Worm (Caenorhabditis elegans): ENCODE results near the gene F32E10.5.

DNA sequence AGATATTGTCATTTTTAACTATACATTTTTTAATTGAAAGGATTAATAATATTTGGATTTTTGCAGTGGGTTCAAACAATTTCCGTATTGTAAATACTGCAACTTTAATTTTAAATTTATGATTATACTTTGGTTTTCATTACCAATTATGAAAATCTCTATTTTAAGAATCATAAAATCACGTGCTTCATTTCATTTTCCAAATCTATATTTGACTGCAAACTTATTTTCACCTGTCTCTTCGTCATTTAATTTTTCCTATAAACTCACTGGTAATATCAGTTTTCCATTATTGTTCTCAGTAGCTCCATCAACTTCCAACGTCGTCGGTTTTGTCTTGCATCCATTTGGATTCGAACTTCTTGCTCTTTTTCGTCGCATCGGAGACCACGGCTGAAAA, 45.8 kb downstream of the F32E10.5 start, which contains the start of gene R05G6.1:
- no peak for TF ChIP-seq eyg-1 (tag; optimal IDR thresholded peaks at IDR 0.05)
- no peak for TF ChIP-seq C38D4.7 (GFP tag; optimal IDR thresholded peaks at IDR 0.05)
- TF ChIP-seq unc-86 (tag; optimal IDR thresholded peaks at IDR 0.05) = no peak
- TF ChIP-seq pha-4 (tag; optimal IDR thresholded peaks at IDR 0.05) = no peak
- no peak for TF ChIP-seq C08G9.2 (tag; optimal IDR thresholded peaks at IDR 0.05)
- no peak for TF ChIP-seq fkh-10 (GFP tag; optimal IDR thresholded peaks at IDR 0.05)
- no peak for TF ChIP-seq ets-4 (tag; optimal IDR thresholded peaks at IDR 0.05)
- TF ChIP-seq ama-1 (optimal IDR thresholded peaks at IDR 0.05) = no peak
